Worm (Caenorhabditis elegans) whole organism, L1 larva: ENCODE data around the gene mes-2.

Source experiments
- C04F5.9 ChIP-seq: sonication (generic microtip); optimal IDR thresholded peaks from 2 replicates; lab custom pipeline; 2016; ENCODE audit warnings: missing genetic modification characterization, missing compliant biosample characterization
- F16B12.6 ChIP-seq: fragments of 150-350 bp; optimal IDR thresholded peaks from 2 replicates; lab custom pipeline; 2014; ENCODE audit warnings: missing biosample characterization, missing genetic modification characterization
- aly-2 ChIP-seq: fragments of 150-350 bp; optimal IDR thresholded peaks from 2 replicates; lab custom pipeline; 2014; ENCODE audit warnings: missing biosample characterization, missing genetic modification characterization
- ama-1 ChIP-seq: fragments of 150-350 bp; optimal IDR thresholded peaks from 2 replicates; lab custom pipeline; 2014
- blmp-1 ChIP-seq: fragments of 150-350 bp; optimal IDR thresholded peaks from 2 replicates; lab custom pipeline; 2014; ENCODE audit warnings: missing biosample characterization, missing genetic modification characterization
- ceh-63 ChIP-seq: fragments of 200-800 bp; sonication (Bioruptor generic); optimal IDR thresholded peaks from 2 replicates; lab custom pipeline; 2018; ENCODE audit warnings: mild to moderate bottlenecking, missing genetic modification characterization, missing compliant biosample characterization
- ceh-8 ChIP-seq: fragments of 200-800 bp; sonication (Bioruptor generic); optimal IDR thresholded peaks from 2 replicates; lab custom pipeline; 2018; ENCODE audit warnings: mild to moderate bottlenecking, missing genetic modification characterization, moderate library complexity, missing compliant biosample characterization
- ceh-82 ChIP-seq, 3 experiments: fragments of 150-350 bp in 1 of 3; sonication (generic microtip) in 2 of 3; optimal IDR thresholded peaks; 2 replicates each; lab custom pipeline; 2014 to 2017; ENCODE audit warnings: missing biosample characterization in 3 of 3, missing genetic modification characterization in 3 of 3
- ceh-88 ChIP-seq: fragments of 200-800 bp; sonication (Bioruptor generic); IDR thresholded peaks from 2 replicates; pipeline ENCODE4 v1.3.6; 2022; ENCODE audit warnings: missing genetic modification characterization, missing compliant biosample characterization
- dpl-1 ChIP-seq, 3 experiments: fragments of 150-350 bp in 2 of 3; sonication (generic microtip) in 1 of 3; optimal IDR thresholded peaks; 2 replicates each; lab custom pipeline; 2014 to 2017; ENCODE audit warnings: missing biosample characterization in 3 of 3, missing genetic modification characterization in 3 of 3, missing genetic modification reagents in 3 of 3
- dsc-1 ChIP-seq: sonication (generic microtip); optimal IDR thresholded peaks from 2 replicates; lab custom pipeline; 2016; ENCODE audit warnings: mild to moderate bottlenecking, missing genetic modification characterization, missing compliant biosample characterization
- efl-1 ChIP-seq, 4 experiments: fragments of 150-350 bp; optimal IDR thresholded peaks in 3 of 4; peaks in 1 of 4; 1 replicate in 1 of 4; 2 replicates in 3 of 4; lab custom pipeline; 2014; ENCODE audit warnings: missing biosample characterization in 2 of 4, missing genetic modification characterization in 2 of 4, missing genetic modification reagents in 2 of 4
- egl-13 ChIP-seq: sonication (generic microtip); optimal IDR thresholded peaks from 2 replicates; lab custom pipeline; 2016; ENCODE audit warnings: missing genotype, missing genetic modification reagents, missing genetic modification characterization, missing compliant biosample characterization
- irx-1 ChIP-seq: sonication (generic microtip); optimal IDR thresholded peaks from 2 replicates; lab custom pipeline; 2016; ENCODE audit warnings: missing genetic modification characterization, missing compliant biosample characterization
- isw-1 ChIP-seq: fragments of 200-800 bp; sonication (Bioruptor generic); IDR thresholded peaks from 2 replicates; pipeline ENCODE4 v1.3.6; 2022; ENCODE audit warnings: missing genetic modification characterization, missing compliant biosample characterization
- lin-35 ChIP-seq, 2 experiments: fragments of 150-350 bp; optimal IDR thresholded peaks; 2 replicates each; lab custom pipeline; 2014; ENCODE audit warnings: missing biosample characterization in 2 of 2, missing genetic modification characterization in 2 of 2, missing genetic modification reagents in 2 of 2
- lin-39 ChIP-seq: fragments of 150-350 bp; optimal IDR thresholded peaks from 2 replicates; lab custom pipeline; 2014; ENCODE audit warnings: missing biosample characterization, missing genetic modification reagents, missing genetic modification characterization
- lsy-2 ChIP-seq, 2 experiments: fragments of 150-350 bp; optimal IDR thresholded peaks; 2 replicates each; lab custom pipeline; 2014; ENCODE audit warnings: missing biosample characterization in 2 of 2, missing genetic modification characterization in 2 of 2
- mep-1 ChIP-seq: fragments of 150-350 bp; optimal IDR thresholded peaks from 2 replicates; lab custom pipeline; 2014; ENCODE audit warnings: missing biosample characterization, missing genetic modification characterization
- nhr-19 ChIP-seq: fragments of 200-800 bp; sonication (Bioruptor generic); conservative IDR thresholded peaks from 2 replicates; pipeline ENCODE4 v1.3.6; 2022; ENCODE audit warnings: missing genetic modification characterization, missing compliant biosample characterization
- nhr-20 ChIP-seq: sonication (generic microtip); optimal IDR thresholded peaks from 2 replicates; lab custom pipeline; 2016; ENCODE audit warnings: mild to moderate bottlenecking, missing genetic modification characterization, missing compliant biosample characterization
- nhr-71 ChIP-seq: sonication (generic microtip); optimal IDR thresholded peaks from 2 replicates; lab custom pipeline; 2016; ENCODE audit warnings: mild to moderate bottlenecking, missing genetic modification characterization, moderate library complexity, missing compliant biosample characterization
- rnt-1 ChIP-seq: sonication (generic microtip); optimal IDR thresholded peaks from 2 replicates; lab custom pipeline; 2016; ENCODE audit warnings: mild to moderate bottlenecking, missing genetic modification characterization, moderate library complexity, missing compliant biosample characterization
- skn-1 ChIP-seq: fragments of 150-350 bp; optimal IDR thresholded peaks from 2 replicates; lab custom pipeline; 2014; ENCODE audit warnings: missing biosample characterization, missing genetic modification characterization
- snu-23 ChIP-seq: sonication (generic microtip); optimal IDR thresholded peaks from 2 replicates; lab custom pipeline; 2016; ENCODE audit warnings: missing genetic modification characterization, missing compliant biosample characterization
- swsn-7 ChIP-seq: sonication (generic microtip); optimal IDR thresholded peaks from 2 replicates; lab custom pipeline; 2016; ENCODE audit warnings: missing genetic modification characterization, missing compliant biosample characterization
- tbx-2 ChIP-seq: sonication (generic microtip); optimal IDR thresholded peaks from 2 replicates; lab custom pipeline; 2016; ENCODE audit warnings: missing genetic modification characterization, missing compliant biosample characterization
- zip-4 ChIP-seq: fragments of 200-800 bp; sonication (Bioruptor generic); optimal IDR thresholded peaks from 2 replicates; lab custom pipeline; 2018; ENCODE audit warnings: mild to moderate bottlenecking, missing genetic modification characterization, moderate library complexity, missing compliant biosample characterization
- ztf-11 ChIP-seq, 2 experiments: sonication (generic microtip); optimal IDR thresholded peaks; 2 replicates each; lab custom pipeline; 2016 to 2017; ENCODE audit warnings: missing genetic modification characterization in 2 of 2, missing biosample characterization in 1 of 2, missing compliant biosample characterization in 1 of 2
- ztf-4 ChIP-seq: fragments of 150-350 bp; optimal IDR thresholded peaks from 2 replicates; lab custom pipeline; 2014; ENCODE audit warnings: missing biosample characterization, missing genetic modification characterization

The mes-2 gene

ce11 chrII:14404741-14405488 lies 21.1 kb downstream of the mes-2 start (continued):
- TF ChIP-seq egl-13 (tag; lab: Kevin White, UChicago) = peak; percentile 55
- peak; percentile 41 for TF ChIP-seq irx-1 (tag; lab: Kevin White, UChicago)
- peak; percentile 90 for TF ChIP-seq nhr-71 (tag; lab: Kevin White, UChicago)
- TF ChIP-seq ceh-82 (tag; optimal IDR thresholded peaks at IDR 0.05; lab: Kevin White, UChicago) = peak; percentile 1 to 31 (median 14)
- TF ChIP-seq ztf-11 (tag; optimal IDR thresholded peaks at IDR 0.05; lab: Kevin White, UChicago) = peak in 1 of 2 experiments; percentile 96
- TF ChIP-seq ceh-8 (GFP tag; lab: Kevin White, UChicago) = peak; percentile 68
- peak; percentile 77 for TF ChIP-seq nhr-19 (GFP tag; lab: Robert Waterston, UW)
- peak; percentile 82 for TF ChIP-seq nhr-20 (tag; lab: Kevin White, UChicago)

- TF ChIP-seq isw-1 (no peak), ama-1 (lab: Kevin White, UChicago) (peak; percentile 13), mep-1 (tag; lab: Kevin White, UChicago) (peak; percentile 22)
Observed at ce11 chrII:14405489-14406059, 21.8 kb downstream of the mes-2 start.

ce11 chrII:14406117-14406935 lies 22.6 kb downstream of the mes-2 start:
- no peak for TF ChIP-seq dsc-1 (tag; lab: Kevin White, UChicago)
- TF ChIP-seq C04F5.9 = no peak
- no peak for TF ChIP-seq ceh-63 (GFP tag; lab: Kevin White, UChicago)
- no peak for TF ChIP-seq ama-1 (lab: Kevin White, UChicago)
- no peak for TF ChIP-seq zip-4 (GFP tag; lab: Kevin White, UChicago)
- TF ChIP-seq tbx-2 (tag; lab: Kevin White, UChicago) = no peak
- TF ChIP-seq mep-1 (tag; lab: Kevin White, UChicago) = peak; percentile 68
- TF ChIP-seq ceh-88 (GFP tag; lab: Robert Waterston, UW) = no peak
- TF ChIP-seq, all 84 proteins: peak for 1

- TF ChIP-seq ama-1 (lab: Kevin White, UChicago) (peak; percentile 86), F16B12.6 (no peak), skn-1 (tag; lab: Kevin White, UChicago) (peak; percentile 14), lin-35 (GFP tag; optimal IDR thresholded peaks at IDR 0.05; lab: Kevin White, UChicago) (no peak), isw-1 (no peak), swsn-7 (tag; lab: Kevin White, UChicago) (peak; percentile 6), rnt-1 (no peak), lsy-2 (tag; optimal IDR thresholded peaks at IDR 0.05; lab: Kevin White, UChicago) (peak in 1 of 2 experiments; percentile 62), blmp-1 (peak; percentile 20), lin-39 (no peak), nhr-71 (tag; lab: Kevin White, UChicago) (peak; percentile 38), ztf-4 (tag; lab: Kevin White, UChicago) (peak; percentile 86), mep-1 (tag; lab: Kevin White, UChicago) (peak; percentile 92), snu-23 (GFP tag; lab: Kevin White, UChicago) (peak; percentile 16), dpl-1 (GFP tag; optimal IDR thresholded peaks at IDR 0.05; lab: Kevin White, UChicago) (peak in 1 of 3 experiments; percentile 9), aly-2 (tag; lab: Kevin White, UChicago) (peak; percentile 24), efl-1 (optimal IDR thresholded peaks at IDR 0.05; lab: Kevin White, UChicago) (peak in 1 of 2 experiments; percentile 80), efl-1 (GFP tag; optimal IDR thresholded peaks at IDR 0.05 in 1 of 2; lab: Kevin White, UChicago) (peak in 1 of 2 experiments; percentile 86)
Observed at ce11 chrII:14407332-14408270, 23.8 kb downstream of the mes-2 start.
